Worm (Caenorhabditis elegans) whole organism, L2 larva: ENCODE data around the gene srz-70.

Experiments
- alr-1 ChIP-seq: fragments of 150-350 bp; optimal IDR thresholded peaks from 2 replicates; lab custom pipeline; 2014; ENCODE audit warnings: missing biosample characterization, missing genetic modification characterization
- blmp-1 ChIP-seq: sonication (generic microtip); optimal IDR thresholded peaks from 2 replicates; lab custom pipeline; 2017; ENCODE audit warnings: missing genetic modification characterization, mild to moderate bottlenecking, missing compliant biosample characterization, antibody characterized with exemption, moderate library complexity; ENCODE audit not compliant: insufficient read depth
- egl-27 ChIP-seq: sonication (generic microtip); optimal IDR thresholded peaks from 3 replicates; lab custom pipeline; 2017; ENCODE audit warnings: missing biosample characterization, missing genetic modification reagents, missing genetic modification characterization
- lin-11 ChIP-seq: fragments of 150-350 bp; sonication (generic microtip); optimal IDR thresholded peaks from 2 replicates; lab custom pipeline; 2014; ENCODE audit warnings: missing biosample characterization, missing genetic modification characterization, inconsistent platforms, mixed read lengths
- nhr-11 ChIP-seq: fragments of 150-350 bp; optimal IDR thresholded peaks from 2 replicates; lab custom pipeline; 2014; ENCODE audit warnings: missing biosample characterization, missing genetic modification characterization
- ztf-4 ChIP-seq: fragments of 150-350 bp; optimal IDR thresholded peaks from 2 replicates; lab custom pipeline; 2014; ENCODE audit warnings: missing biosample characterization, missing genetic modification characterization

- TF ChIP-seq alr-1 (tag; lab: Kevin White, UChicago) = no peak
- no peak for TF ChIP-seq ztf-4
- TF ChIP-seq nhr-11 = no peak
- no peak for TF ChIP-seq blmp-1 (tag; lab: Kevin White, UChicago)
- no peak for TF ChIP-seq lin-11
- no peak for TF ChIP-seq egl-27 (tag; lab: Kevin White, UChicago)
Observed at ce11 chrIV:3442513-3442912, 36.3 kb downstream of the srz-70 start.
